Worm (Caenorhabditis elegans): Measurements from ENCODE around the gene F53F8.4.

ce11 chrV:20721934-20722333 lies 30.4 kb upstream of the F53F8.4 start, which contains the start of gene Y44A6C.2:
- TF ChIP-seq sea-2 (GFP tag; IDR thresholded peaks at IDR 0.05) = no peak
- no peak for TF ChIP-seq nfya-1 (tag; optimal IDR thresholded peaks at IDR 0.05; ENCODE audit: borderline replicate concordance, insufficient read depth)
- TF ChIP-seq B0336.3 (GFP tag; IDR thresholded peaks at IDR 0.05) = no peak
- TF ChIP-seq ceh-79 (tag; optimal IDR thresholded peaks at IDR 0.05) = no peak
- no peak for TF ChIP-seq dox-1 (GFP tag; IDR thresholded peaks at IDR 0.05)
- TF ChIP-seq snpc-3.4 (tag; optimal IDR thresholded peaks at IDR 0.05) = no peak
- no peak for TF ChIP-seq lin-35 (GFP tag; optimal IDR thresholded peaks at IDR 0.05)
- TF ChIP-seq Y67H2A.10 (GFP tag; conservative IDR thresholded peaks at IDR 0.05) = no peak
- TF ChIP-seq let-526 (GFP tag; IDR thresholded peaks at IDR 0.05) = no peak
- TF ChIP-seq hmg-20 (GFP tag; IDR thresholded peaks at IDR 0.05) = no peak
- no peak for TF ChIP-seq lag-1 (GFP tag; IDR thresholded peaks at IDR 0.05)
- TF ChIP-seq lsl-1 (GFP tag; optimal IDR thresholded peaks at IDR 0.05) = no peak
